Worm (Caenorhabditis elegans) whole organism, L4/young adult: ENCODE data around the gene bed-1.

ENCODE experiments used
- dao-5 ChIP-seq: sonication (generic microtip); optimal IDR thresholded peaks from 2 replicates; lab custom pipeline; 2016; ENCODE audit warnings: missing genotype, missing genetic modification characterization, moderate library complexity, missing compliant biosample characterization
- him-1 ChIP-seq: sonication (generic microtip); optimal IDR thresholded peaks from 2 replicates; lab custom pipeline; 2016; ENCODE audit warnings: missing genotype, missing genetic modification reagents, missing genetic modification characterization, missing compliant biosample characterization

DNA sequence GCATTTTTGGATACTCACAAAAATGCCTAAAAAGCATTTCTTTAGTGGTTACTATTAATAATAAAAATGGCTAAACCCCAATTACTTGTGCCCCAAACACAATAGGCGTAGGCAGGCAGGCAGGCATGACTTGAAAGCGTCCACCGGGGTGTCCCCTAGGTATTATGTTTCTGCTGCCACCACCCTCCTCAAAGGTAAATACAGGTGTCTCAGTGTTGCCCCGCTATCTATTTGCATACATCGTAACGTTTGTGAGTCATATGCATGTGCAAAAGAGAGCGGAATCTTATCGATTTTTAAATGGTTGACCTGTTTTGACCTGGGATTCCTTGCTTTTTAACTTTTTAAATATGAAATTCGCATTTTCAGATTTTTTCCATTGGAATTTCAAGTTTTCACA, 28.5 kb upstream of the bed-1 start:
- no peak for TF ChIP-seq dao-5 (tag; lab: Kevin White, UChicago)
- TF ChIP-seq him-1 (tag; lab: Kevin White, UChicago): no peak
